Worm (Caenorhabditis elegans): ENCODE measurements around the gene srj-23.
A peak's percentile ranks its signal among the peaks of the same experiment; 100 is the strongest.

Gene srj-23

ce11 chrV:1416154-1416553 is 35.3 kb upstream of the srj-23 start:
- no peak for TF ChIP-seq ceh-16 (tag; optimal IDR thresholded peaks at IDR 0.05)
- TF ChIP-seq skn-1 (tag; optimal IDR thresholded peaks at IDR 0.05) = no peak
- TF ChIP-seq egl-5 (tag; optimal IDR thresholded peaks at IDR 0.05) = no peak
- no peak for TF ChIP-seq fkh-10 (GFP tag; optimal IDR thresholded peaks at IDR 0.05)
- no peak for TF ChIP-seq daf-12 (tag; optimal IDR thresholded peaks at IDR 0.05)
- no peak for TF ChIP-seq ceh-9 (tag; optimal IDR thresholded peaks at IDR 0.05)
- TF ChIP-seq nhr-237 (tag; optimal IDR thresholded peaks at IDR 0.05) = no peak
- TF ChIP-seq fkh-2 (tag; optimal IDR thresholded peaks at IDR 0.05) = no peak
- no peak for TF ChIP-seq sea-2 (GFP tag; optimal IDR thresholded peaks at IDR 0.05)
- no peak for TF ChIP-seq elt-3 (tag; optimal IDR thresholded peaks at IDR 0.05)
- TF ChIP-seq ztf-11 (tag; optimal IDR thresholded peaks at IDR 0.05) = no peak
- TF ChIP-seq nhr-28 (tag; optimal IDR thresholded peaks at IDR 0.05) = no peak
- TF ChIP-seq jun-1 (tag; optimal IDR thresholded peaks at IDR 0.05) = no peak
- no peak for TF ChIP-seq nhr-12 (tag; optimal IDR thresholded peaks at IDR 0.05)
- TF ChIP-seq eor-1 (tag; optimal IDR thresholded peaks at IDR 0.05) = no peak
- no peak for TF ChIP-seq lsy-12 (tag; optimal IDR thresholded peaks at IDR 0.05)

ce11 chrV:1422269-1422668 is 29.2 kb upstream of the srj-23 start:
- no peak for TF ChIP-seq mml-1 (tag; optimal IDR thresholded peaks at IDR 0.05)
- TF ChIP-seq snpc-4 (tag; optimal IDR thresholded peaks at IDR 0.05) = no peak
- no peak for TF ChIP-seq R02D3.7 (tag; optimal IDR thresholded peaks at IDR 0.05)

ce11 chrV:1423338-1423737 is 28.1 kb upstream of the srj-23 start:
- no peak for TF ChIP-seq hmg-11 (tag; optimal IDR thresholded peaks at IDR 0.05)
- no peak for TF ChIP-seq skn-1 (tag; optimal IDR thresholded peaks at IDR 0.05)
- no peak for TF ChIP-seq nhr-25 (tag; optimal IDR thresholded peaks at IDR 0.05)

ce11 chrV:1425595-1425994 is 25.8 kb upstream of the srj-23 start, which contains the start of gene R12A1.3:
R12A1.3 (minus strand) TSS chrV:1425794.
- TF ChIP-seq lsy-12 (tag; optimal IDR thresholded peaks at IDR 0.05) = no peak
- no peak for TF ChIP-seq nhr-12 (tag; optimal IDR thresholded peaks at IDR 0.05)
- TF ChIP-seq nhr-23 (tag; optimal IDR thresholded peaks at IDR 0.05) = no peak
- no peak for TF ChIP-seq skn-1 (tag; optimal IDR thresholded peaks at IDR 0.05)
- TF ChIP-seq nhr-67 (tag; optimal IDR thresholded peaks at IDR 0.05) = no peak

- no peak for TF ChIP-seq fkh-2 (tag; optimal IDR thresholded peaks at IDR 0.05)
- no peak for TF ChIP-seq aly-2 (tag; optimal IDR thresholded peaks at IDR 0.05)
- TF ChIP-seq nhr-12 (tag; optimal IDR thresholded peaks at IDR 0.05) = no peak
- TF ChIP-seq ama-1 (optimal IDR thresholded peaks at IDR 0.05) = no peak
- no peak for TF ChIP-seq eor-1 (tag; optimal IDR thresholded peaks at IDR 0.05)
- no peak for TF ChIP-seq nhr-43 (tag; optimal IDR thresholded peaks at IDR 0.05; ENCODE audit: poor library complexity, severe bottlenecking)
- no peak for TF ChIP-seq nfya-1 (tag; optimal IDR thresholded peaks at IDR 0.05; ENCODE audit: insufficient read depth)
- TF ChIP-seq mdl-1 (tag; optimal IDR thresholded peaks at IDR 0.05) = no peak
- TF ChIP-seq ceh-9 (tag; optimal IDR thresholded peaks at IDR 0.05) = no peak
Measured at ce11 chrV:1431702-1432187, 19.7 kb upstream of the srj-23 start, which contains the start of gene ges-1. ges-1 (minus strand) TSS chrV:1432137.

- peak; percentile 30 for TF ChIP-seq pqm-1 (tag; optimal IDR thresholded peaks at IDR 0.05)
- TF ChIP-seq hmg-11 (tag; optimal IDR thresholded peaks at IDR 0.05) = no peak
- no peak for TF ChIP-seq nfya-1 (tag; optimal IDR thresholded peaks at IDR 0.05; ENCODE audit: insufficient read depth)
- TF ChIP-seq eor-1 (tag; optimal IDR thresholded peaks at IDR 0.05) = no peak
- TF ChIP-seq ztf-11 (tag; optimal IDR thresholded peaks at IDR 0.05) = no peak
- peak; percentile 69 for TF ChIP-seq elt-2 (tag; optimal IDR thresholded peaks at IDR 0.05)
Measured at ce11 chrV:1432500-1433418, 18.7 kb upstream of the srj-23 start.

Measured in whole organism, L3 larva.